Worm (Caenorhabditis elegans): Measurements from ENCODE around the gene mdmh-35.

ce11 chrII:7864207-7864606, 8.7 kb upstream of the mdmh-35 start, which contains the start of gene ostb-1:
- TF ChIP-seq flt-1 (GFP tag; IDR thresholded peaks at IDR 0.05) (no peak), ama-1 (optimal IDR thresholded peaks at IDR 0.05) (no peak), scrt-1 (GFP tag; IDR thresholded peaks at IDR 0.05) (no peak), B0310.2 (tag; optimal IDR thresholded peaks at IDR 0.05) (no peak), ets-7 (tag; optimal IDR thresholded peaks at IDR 0.05) (no peak), tbx-11 (GFP tag; IDR thresholded peaks at IDR 0.05) (no peak), ceh-36 (tag; optimal IDR thresholded peaks at IDR 0.05) (no peak), tbx-37 (GFP tag; conservative IDR thresholded peaks at IDR 0.05) (no peak), hnd-1 (tag; optimal IDR thresholded peaks at IDR 0.05) (no peak)

Measured in whole organism, early embryonic.